Fruit fly (Drosophila melanogaster): ENCODE data around the gene Kah.

Gene Kah

dm6 chr3L:533807-534206, 55.3 kb downstream of the Kah start:
- TF ChIP-seq tj (GFP tag; optimal IDR thresholded peaks at IDR 0.05) (no peak), ovo (GFP tag; optimal IDR thresholded peaks at IDR 0.05) (no peak), toe (GFP tag; optimal IDR thresholded peaks at IDR 0.05) (no peak), CG12768 (GFP tag; optimal IDR thresholded peaks at IDR 0.05) (no peak), CG14711 (tag; optimal IDR thresholded peaks at IDR 0.05) (no peak), CG33017 (tag; optimal IDR thresholded peaks at IDR 0.05) (no peak), Clk (GFP tag; optimal IDR thresholded peaks at IDR 0.05) (no peak), Crg-1 (GFP tag; optimal IDR thresholded peaks at IDR 0.05) (no peak), pad (GFP tag; optimal IDR thresholded peaks at IDR 0.05) (no peak), CG7045 (GFP tag; optimal IDR thresholded peaks at IDR 0.05) (no peak), CG5204 (GFP tag; optimal IDR thresholded peaks at IDR 0.05) (no peak), CG11617 (GFP tag; optimal IDR thresholded peaks at IDR 0.05) (no peak), Hr96 (GFP tag; optimal IDR thresholded peaks at IDR 0.05) (no peak)

Data from whole organism, adult.